Fruit fly (Drosophila melanogaster): Measurements from ENCODE around the gene CG31465.

DNA sequence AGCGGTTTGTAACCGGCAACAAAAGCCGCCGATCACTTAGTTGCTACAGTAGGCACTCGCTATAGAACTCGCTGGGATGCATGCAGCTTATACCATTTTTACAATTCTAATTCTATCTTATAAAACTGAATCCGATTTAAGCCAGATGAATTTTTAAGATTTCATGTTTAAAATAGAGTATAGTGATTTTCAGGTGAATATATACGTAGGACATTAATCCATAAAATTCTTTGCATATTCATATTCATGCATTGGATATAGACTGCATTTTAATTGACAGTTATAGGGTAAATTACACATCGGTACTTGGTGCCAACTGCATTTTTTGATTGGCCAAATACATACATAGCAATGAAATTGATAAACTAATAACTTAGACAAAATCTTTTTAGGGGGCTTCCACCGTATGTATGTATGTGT, 7.0 kb downstream of the CG31465 start:
- no peak for TF ChIP-seq psq (optimal IDR thresholded peaks at IDR 0.05)
- no peak for TF ChIP-seq ttk (optimal IDR thresholded peaks at IDR 0.05)
